Fruit fly (Drosophila melanogaster) whole organism, prepupa: ENCODE data around the gene CG2061.

Experiments used
- Blimp-1 ChIP-seq: fragments of 200-800 bp; sonication (Bioruptor generic); optimal IDR thresholded peaks from 3 replicates; lab custom pipeline; 2017; ENCODE audit warnings: missing biosample characterization, missing genetic modification characterization, mild to moderate bottlenecking, moderate library complexity, missing genetic modification reagents
- CG10631 ChIP-seq: fragments of 200-800 bp; sonication (Bioruptor generic); optimal IDR thresholded peaks from 2 replicates; lab custom pipeline; 2016; ENCODE audit warnings: missing biosample characterization, missing genetic modification characterization
- CG11294 ChIP-seq: fragments of 200-800 bp; sonication (Bioruptor generic); IDR thresholded peaks from 2 replicates; pipeline ENCODE4 v1.3.6; 2022; ENCODE audit warnings: missing biosample characterization, missing genetic modification characterization
- CG11762 ChIP-seq: fragments of 200-800 bp; sonication (Bioruptor generic); optimal IDR thresholded peaks from 3 replicates; lab custom pipeline; 2016; ENCODE audit warnings: missing biosample characterization, missing genetic modification characterization; ENCODE audit not compliant: insufficient read depth
- CG11902 ChIP-seq: fragments of 200-800 bp; sonication (Bioruptor generic); optimal IDR thresholded peaks from 3 replicates; lab custom pipeline; 2016; ENCODE audit warnings: missing biosample characterization, missing genetic modification characterization
- CG3032 ChIP-seq: fragments of 200-800 bp; optimal IDR thresholded peaks from 2 replicates; lab custom pipeline; 2019; ENCODE audit warnings: missing biosample characterization, mild to moderate bottlenecking, missing genetic modification characterization, moderate library complexity
- CG32006 ChIP-seq: fragments of 200-800 bp; sonication (Bioruptor generic); optimal IDR thresholded peaks from 3 replicates; lab custom pipeline; 2017; ENCODE audit warnings: missing biosample characterization, mild to moderate bottlenecking, missing genetic modification characterization
- CG3919 ChIP-seq: fragments of 200-800 bp; sonication (Bioruptor generic); optimal IDR thresholded peaks from 3 replicates; lab custom pipeline; 2016; ENCODE audit warnings: missing biosample characterization, missing genetic modification characterization
- CG4318 ChIP-seq: fragments of 200-800 bp; sonication (Bioruptor generic); optimal IDR thresholded peaks from 3 replicates; lab custom pipeline; 2017; ENCODE audit warnings: missing biosample characterization, mild to moderate bottlenecking, missing genetic modification characterization
- CG6792 ChIP-seq: fragments of 200-800 bp; sonication (Bioruptor generic); optimal IDR thresholded peaks from 3 replicates; lab custom pipeline; 2016; ENCODE audit warnings: missing biosample characterization, missing genetic modification characterization
- CG6808 ChIP-seq: fragments of 200-800 bp; sonication (Bioruptor generic); optimal IDR thresholded peaks from 3 replicates; lab custom pipeline; 2017; ENCODE audit warnings: missing biosample characterization, missing genetic modification characterization, mild to moderate bottlenecking, moderate library complexity, missing genetic modification reagents
- CG6854 ChIP-seq: fragments of 200-800 bp; sonication (Bioruptor generic); optimal IDR thresholded peaks from 2 replicates; lab custom pipeline; 2017; ENCODE audit warnings: missing biosample characterization, mild to moderate bottlenecking, missing genetic modification characterization
- CG7368 ChIP-seq: fragments of 200-800 bp; sonication (Bioruptor generic); optimal IDR thresholded peaks from 3 replicates; lab custom pipeline; 2016; ENCODE audit warnings: missing biosample characterization, missing genetic modification characterization
- CG8119 ChIP-seq: fragments of 200-800 bp; sonication (Bioruptor generic); IDR thresholded peaks from 3 replicates; pipeline ENCODE4 v1.3.6; 2022; ENCODE audit warnings: missing biosample characterization, missing genetic modification characterization
- CG8632 ChIP-seq: fragments of 200-800 bp; sonication (Bioruptor generic); optimal IDR thresholded peaks from 3 replicates; lab custom pipeline; 2016; ENCODE audit warnings: missing biosample characterization, missing genetic modification characterization
- Eip78C ChIP-seq: fragments of 200-800 bp; sonication (Bioruptor generic); peaks from one replicate; lab custom pipeline; 2016; ENCODE audit warnings: missing biosample characterization, missing genetic modification characterization
- Ets96B ChIP-seq: fragments of 200-800 bp; optimal IDR thresholded peaks from 2 replicates; lab custom pipeline; 2019; ENCODE audit warnings: missing biosample characterization, mild to moderate bottlenecking, missing genetic modification characterization, moderate library complexity
- Gug ChIP-seq: fragments of 200-800 bp; sonication (Bioruptor generic); IDR thresholded peaks from 2 replicates; pipeline ENCODE4 v1.3.6; 2022; ENCODE audit warnings: missing biosample characterization, missing genetic modification characterization
- Hr38 ChIP-seq: sonication (Bioruptor generic); optimal IDR thresholded peaks from 2 replicates; lab custom pipeline; 2016; ENCODE audit warnings: missing biosample characterization, missing genetic modification characterization
- Hr4 ChIP-seq: fragments of 200-800 bp; sonication (Bioruptor generic); optimal IDR thresholded peaks from 3 replicates; lab custom pipeline; 2016; ENCODE audit warnings: missing biosample characterization, missing genetic modification characterization
- Lpt ChIP-seq: fragments of 200-800 bp; sonication (Bioruptor generic); optimal IDR thresholded peaks from 3 replicates; lab custom pipeline; 2016; ENCODE audit warnings: missing biosample characterization, missing genetic modification characterization
- Met ChIP-seq: fragments of 200-800 bp; sonication (Bioruptor generic); optimal IDR thresholded peaks from 3 replicates; lab custom pipeline; 2016; ENCODE audit warnings: missing biosample characterization, missing genetic modification characterization
- Smox ChIP-seq: fragments of 200-800 bp; sonication (Bioruptor generic); optimal IDR thresholded peaks from 3 replicates; lab custom pipeline; 2016; ENCODE audit warnings: missing biosample characterization, missing genetic modification characterization
- Sox102F ChIP-seq: fragments of 200-800 bp; sonication (Bioruptor generic); optimal IDR thresholded peaks from 2 replicates; lab custom pipeline; 2016; ENCODE audit warnings: missing biosample characterization, mild to moderate bottlenecking, missing genetic modification characterization
- Sox14 ChIP-seq: fragments of 200-800 bp; sonication (Bioruptor generic); optimal IDR thresholded peaks from 3 replicates; lab custom pipeline; 2016; ENCODE audit warnings: missing biosample characterization, missing genetic modification characterization
- Sox15 ChIP-seq: fragments of 200-800 bp; sonication (Bioruptor generic); optimal IDR thresholded peaks from 3 replicates; lab custom pipeline; 2016; ENCODE audit warnings: missing biosample characterization, missing genetic modification characterization
- acj6 ChIP-seq: fragments of 200-800 bp; sonication (Bioruptor generic); optimal IDR thresholded peaks from 3 replicates; lab custom pipeline; 2016; ENCODE audit warnings: missing biosample characterization, missing genetic modification characterization
- cyc ChIP-seq: fragments of 200-800 bp; sonication (Bioruptor generic); optimal IDR thresholded peaks from 3 replicates; lab custom pipeline; 2016; ENCODE audit warnings: missing biosample characterization, missing genetic modification characterization
- dac ChIP-seq: fragments of 200-800 bp; sonication (Bioruptor generic); optimal IDR thresholded peaks from 2 replicates; lab custom pipeline; 2017; ENCODE audit warnings: missing biosample characterization, mild to moderate bottlenecking, missing genetic modification characterization
- dsx ChIP-seq: fragments of 200-800 bp; optimal IDR thresholded peaks from 3 replicates; lab custom pipeline; 2019; ENCODE audit warnings: missing biosample characterization, mild to moderate bottlenecking, missing genetic modification characterization, moderate library complexity; ENCODE audit not compliant: poor library complexity, severe bottlenecking
- eg ChIP-seq: fragments of 200-800 bp; sonication (Bioruptor generic); IDR thresholded peaks from 3 replicates; pipeline ENCODE4 v1.3.6; 2022; ENCODE audit warnings: missing biosample characterization, missing genetic modification characterization
- esn ChIP-seq: fragments of 200-800 bp; sonication (Bioruptor generic); optimal IDR thresholded peaks from 2 replicates; lab custom pipeline; 2016; ENCODE audit warnings: missing biosample characterization, mild to moderate bottlenecking, missing genetic modification characterization, moderate library complexity
- fd59A ChIP-seq: fragments of 200-800 bp; sonication (Bioruptor generic); optimal IDR thresholded peaks from 2 replicates; lab custom pipeline; 2017; ENCODE audit warnings: missing biosample characterization, mild to moderate bottlenecking, missing genetic modification characterization, missing genetic modification reagents
- lz ChIP-seq: fragments of 200-800 bp; sonication (Bioruptor generic); optimal IDR thresholded peaks from 3 replicates; lab custom pipeline; 2016; ENCODE audit warnings: missing biosample characterization, missing genetic modification characterization
- net ChIP-seq: fragments of 200-800 bp; sonication (Bioruptor generic); optimal IDR thresholded peaks from 3 replicates; lab custom pipeline; 2016; ENCODE audit warnings: missing biosample characterization, missing genetic modification characterization
- salr ChIP-seq, 2 experiments: fragments of 200-800 bp; sonication (Bioruptor generic); optimal IDR thresholded peaks; 3 replicates each; lab custom pipeline; 2016 to 2018; ENCODE audit warnings: missing biosample characterization in 2 of 2, missing genetic modification characterization in 2 of 2, mild to moderate bottlenecking in 1 of 2
- ss ChIP-seq, 2 experiments: fragments of 200-800 bp; sonication (Bioruptor generic); optimal IDR thresholded peaks; 2 replicates in 1 of 2; 3 replicates in 1 of 2; lab custom pipeline; 2017 to 2018; ENCODE audit warnings: mild to moderate bottlenecking in 2 of 2, missing biosample characterization in 2 of 2, missing genetic modification characterization in 2 of 2, moderate library complexity in 1 of 2
- svp ChIP-seq: fragments of 200-800 bp; sonication (Bioruptor generic); peaks from one replicate; lab custom pipeline; 2016; ENCODE audit warnings: missing biosample characterization, missing genetic modification characterization
- topi ChIP-seq: fragments of 200-800 bp; sonication (Bioruptor generic); optimal IDR thresholded peaks from 3 replicates; lab custom pipeline; 2016; ENCODE audit warnings: missing biosample characterization, missing genetic modification characterization
- vri ChIP-seq: fragments of 200-800 bp; sonication (Bioruptor generic); optimal IDR thresholded peaks from 3 replicates; lab custom pipeline; 2016; ENCODE audit warnings: missing biosample characterization, mild to moderate bottlenecking, missing genetic modification characterization

Gene CG2061

DNA sequence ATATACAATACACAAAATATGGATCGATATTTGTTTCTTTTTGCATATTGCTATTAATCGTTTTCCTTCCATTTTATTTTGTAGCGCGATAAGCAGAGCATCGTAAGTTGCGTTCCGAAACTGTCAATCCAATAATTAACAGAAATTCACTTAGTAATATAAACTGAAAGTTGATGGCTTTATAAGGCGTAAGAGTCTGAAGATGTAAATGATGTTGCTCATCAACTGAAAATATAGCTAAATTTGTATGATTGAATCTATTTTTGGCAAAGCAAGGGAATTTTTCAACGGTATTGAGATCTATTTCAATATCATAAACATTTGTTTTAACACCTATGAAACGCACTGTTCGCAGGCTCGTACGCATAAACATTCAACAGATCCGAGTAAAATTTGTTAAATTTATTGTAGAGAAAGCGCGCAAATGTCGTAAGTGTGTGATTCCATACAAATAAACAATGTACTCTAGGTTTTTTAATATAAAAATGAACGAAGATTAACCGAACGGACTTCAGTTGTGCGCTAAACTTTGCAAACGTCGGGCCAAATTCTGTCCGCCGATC, 3.4 kb upstream of the CG2061 start, which contains the start of gene Vago (continued):
- TF ChIP-seq vri (GFP tag; lab: Kevin White, UChicago): no peak
- TF ChIP-seq ss (GFP tag; optimal IDR thresholded peaks at IDR 0.05; lab: Kevin White, UChicago): no peak
- TF ChIP-seq dac (GFP tag; lab: Kevin White, UChicago): no peak
- TF ChIP-seq Hr38 (GFP tag; lab: Kevin White, UChicago): no peak
- no peak for TF ChIP-seq Sox15
- TF ChIP-seq CG7368 (GFP tag; lab: Kevin White, UChicago): no peak
- TF ChIP-seq CG4318: no peak
- no peak for TF ChIP-seq Lpt (GFP tag; lab: Kevin White, UChicago)
- no peak for TF ChIP-seq acj6 (GFP tag; lab: Kevin White, UChicago)
- TF ChIP-seq lz (GFP tag; lab: Kevin White, UChicago): peak; percentile 16
- TF ChIP-seq eg: no peak
- TF ChIP-seq cyc (GFP tag; lab: Kevin White, UChicago): peak; percentile 8
- TF ChIP-seq CG11294: no peak
- no peak for TF ChIP-seq CG8632 (GFP tag; lab: Kevin White, UChicago)
- TF ChIP-seq Sox14 (GFP tag; lab: Kevin White, UChicago): no peak
- TF ChIP-seq Ets96B (tag; lab: Kevin White, UChicago): no peak
- TF ChIP-seq Smox: peak; percentile 7
- TF ChIP-seq Gug: no peak
- no peak for TF ChIP-seq CG3032 (tag; lab: Kevin White, UChicago)
- TF ChIP-seq CG10631 (GFP tag; lab: Kevin White, UChicago): no peak
- TF ChIP-seq Sox102F: peak; percentile 40
- TF ChIP-seq fd59A (GFP tag; lab: Kevin White, UChicago): no peak
- TF ChIP-seq CG6808 (GFP tag; lab: Kevin White, UChicago): peak; percentile 2
- no peak for TF ChIP-seq CG8119
- TF ChIP-seq CG32006 (GFP tag; lab: Kevin White, UChicago): peak; percentile 47
- peak; percentile 38 for TF ChIP-seq Met (GFP tag; lab: Kevin White, UChicago)
- no peak for TF ChIP-seq CG6792 (GFP tag; lab: Kevin White, UChicago)
- TF ChIP-seq CG11762 (GFP tag; lab: Kevin White, UChicago): no peak
- TF ChIP-seq topi (GFP tag; lab: Kevin White, UChicago): peak; percentile 35
- TF ChIP-seq salr (GFP tag; optimal IDR thresholded peaks at IDR 0.05; lab: Kevin White, UChicago): no peak
- no peak for TF ChIP-seq Blimp-1
- TF ChIP-seq Hr4 (GFP tag; lab: Kevin White, UChicago): peak; percentile 31
- no peak for TF ChIP-seq CG6854
- peak; percentile 61 for TF ChIP-seq svp (GFP tag; lab: Kevin White, UChicago)
- TF ChIP-seq CG11902: no peak
- TF ChIP-seq CG3919 (GFP tag; lab: Kevin White, UChicago): no peak

dm6 chrX:11090161-11090560, 2.1 kb upstream of the CG2061 start, which contains the start of gene CG2076:
Gene CG2076 (plus strand): TSS chrX:11090210.
- TF ChIP-seq CG7368 (GFP tag; lab: Kevin White, UChicago) (no peak), esn (GFP tag; lab: Kevin White, UChicago) (no peak), Eip78C (GFP tag; lab: Kevin White, UChicago) (peak; percentile 48), net (GFP tag; lab: Kevin White, UChicago) (no peak), dsx (GFP tag; lab: Kevin White, UChicago) (peak; percentile 84)
- TF ChIP-seq, all 60 proteins: peak for 2
